Worm (Caenorhabditis elegans) whole organism, L2 larva: ENCODE measurements around the gene sup-10.
A peak's percentile ranks its signal among the peaks of the same experiment; 100 is the strongest.

Source experiments
- C34F6.9 ChIP-seq: fragments of 150-350 bp; optimal IDR thresholded peaks from 2 replicates; lab custom pipeline; 2014; ENCODE audit warnings: missing biosample characterization, missing genetic modification characterization
- F13H6.1 ChIP-seq: sonication (generic microtip); optimal IDR thresholded peaks from 2 replicates; lab custom pipeline; 2016; ENCODE audit warnings: missing genetic modification characterization, missing compliant biosample characterization
- R02D3.7 ChIP-seq: fragments of 150-350 bp; optimal IDR thresholded peaks from 2 replicates; lab custom pipeline; 2014; ENCODE audit warnings: missing biosample characterization, missing genetic modification characterization
- Y55F3AM.14 ChIP-seq: fragments of 200-800 bp; sonication (Bioruptor generic); optimal IDR thresholded peaks from 2 replicates; lab custom pipeline; 2018; ENCODE audit warnings: mild to moderate bottlenecking, missing genetic modification characterization, missing compliant biosample characterization
- ZK546.5 ChIP-seq: sonication (generic microtip); optimal IDR thresholded peaks from 2 replicates; lab custom pipeline; 2017; ENCODE audit warnings: missing biosample characterization, missing genetic modification characterization
- alr-1 ChIP-seq: fragments of 150-350 bp; optimal IDR thresholded peaks from 2 replicates; lab custom pipeline; 2014; ENCODE audit warnings: missing biosample characterization, missing genetic modification characterization
- aly-2 ChIP-seq: fragments of 150-350 bp; optimal IDR thresholded peaks from 2 replicates; lab custom pipeline; 2014; ENCODE audit warnings: missing biosample characterization, missing genetic modification characterization
- ama-1 ChIP-seq: fragments of 150-350 bp; optimal IDR thresholded peaks from 2 replicates; lab custom pipeline; 2018; ENCODE audit warnings: inconsistent platforms
- blmp-1 ChIP-seq: sonication (generic microtip); optimal IDR thresholded peaks from 2 replicates; lab custom pipeline; 2017; ENCODE audit warnings: missing genetic modification characterization, mild to moderate bottlenecking, missing compliant biosample characterization, antibody characterized with exemption, moderate library complexity; ENCODE audit not compliant: insufficient read depth
- ceh-16 ChIP-seq: fragments of 150-350 bp; optimal IDR thresholded peaks from 2 replicates; lab custom pipeline; 2014; ENCODE audit warnings: missing biosample characterization, missing genetic modification characterization
- ceh-82 ChIP-seq: fragments of 150-350 bp; optimal IDR thresholded peaks from 2 replicates; lab custom pipeline; 2014; ENCODE audit warnings: missing biosample characterization, missing genetic modification characterization
- crh-2 ChIP-seq: sonication (generic microtip); optimal IDR thresholded peaks from 2 replicates; lab custom pipeline; 2017; ENCODE audit warnings: missing biosample characterization, missing genetic modification characterization
- dmd-4 ChIP-seq: sonication (generic microtip); optimal IDR thresholded peaks from 2 replicates; lab custom pipeline; 2017; ENCODE audit warnings: missing biosample characterization, missing genetic modification characterization
- egl-27 ChIP-seq: sonication (generic microtip); optimal IDR thresholded peaks from 3 replicates; lab custom pipeline; 2017; ENCODE audit warnings: missing biosample characterization, missing genetic modification reagents, missing genetic modification characterization
- elt-1 ChIP-seq: fragments of 150-350 bp; optimal IDR thresholded peaks from 2 replicates; lab custom pipeline; 2014; ENCODE audit warnings: missing biosample characterization, missing genetic modification characterization
- elt-3 ChIP-seq: sonication (generic microtip); optimal IDR thresholded peaks from 2 replicates; lab custom pipeline; 2017; ENCODE audit warnings: missing biosample characterization, missing genetic modification characterization
- fos-1 ChIP-seq: fragments of 150-350 bp; optimal IDR thresholded peaks from 2 replicates; lab custom pipeline; 2014; ENCODE audit warnings: missing biosample characterization, missing genetic modification characterization
- gmeb-1 ChIP-seq: fragments of 150-350 bp; optimal IDR thresholded peaks from 2 replicates; lab custom pipeline; 2014; ENCODE audit warnings: missing biosample characterization, missing genetic modification characterization
- lin-11 ChIP-seq: fragments of 150-350 bp; sonication (generic microtip); optimal IDR thresholded peaks from 2 replicates; lab custom pipeline; 2014; ENCODE audit warnings: missing biosample characterization, missing genetic modification characterization, inconsistent platforms, mixed read lengths
- lin-13 ChIP-seq: fragments of 150-350 bp; optimal IDR thresholded peaks from 2 replicates; lab custom pipeline; 2014; ENCODE audit warnings: missing biosample characterization, missing genetic modification reagents, missing genetic modification characterization
- lin-39 ChIP-seq: fragments of 150-350 bp; optimal IDR thresholded peaks from 2 replicates; lab custom pipeline; 2014; ENCODE audit warnings: missing biosample characterization, missing genetic modification reagents, missing genetic modification characterization
- lsy-2 ChIP-seq, 2 experiments: fragments of 150-350 bp in 1 of 2; sonication (generic microtip) in 1 of 2; optimal IDR thresholded peaks; 2 replicates each; lab custom pipeline; 2014 to 2017; ENCODE audit warnings: missing biosample characterization in 2 of 2, missing genetic modification characterization in 2 of 2
- mab-5 ChIP-seq: fragments of 150-350 bp; optimal IDR thresholded peaks from 2 replicates; lab custom pipeline; 2014; ENCODE audit warnings: missing biosample characterization, missing genetic modification characterization
- mbf-1 ChIP-seq: sonication (generic microtip); optimal IDR thresholded peaks from 2 replicates; lab custom pipeline; 2017; ENCODE audit warnings: missing biosample characterization, missing genetic modification characterization
- mdl-1 ChIP-seq, 2 experiments: fragments of 150-350 bp in 1 of 2; sonication (generic microtip) in 1 of 2; optimal IDR thresholded peaks; 2 replicates each; lab custom pipeline; 2017; ENCODE audit warnings: missing biosample characterization in 2 of 2, missing genetic modification characterization in 2 of 2
- nhr-10 ChIP-seq: sonication (generic microtip); optimal IDR thresholded peaks from 2 replicates; lab custom pipeline; 2017; ENCODE audit warnings: missing biosample characterization, missing genetic modification characterization
- nhr-11 ChIP-seq: fragments of 150-350 bp; optimal IDR thresholded peaks from 2 replicates; lab custom pipeline; 2014; ENCODE audit warnings: missing biosample characterization, missing genetic modification characterization
- nhr-12 ChIP-seq: fragments of 150-350 bp; optimal IDR thresholded peaks from 2 replicates; lab custom pipeline; 2014; ENCODE audit warnings: missing biosample characterization, missing genetic modification characterization
- nhr-129 ChIP-seq: fragments of 150-350 bp; optimal IDR thresholded peaks from 2 replicates; lab custom pipeline; 2014; ENCODE audit warnings: missing biosample characterization, missing genetic modification characterization
- nhr-21 ChIP-seq: fragments of 150-350 bp; optimal IDR thresholded peaks from 2 replicates; lab custom pipeline; 2014; ENCODE audit warnings: missing biosample characterization, missing genetic modification characterization
- nhr-23 ChIP-seq: fragments of 150-350 bp; optimal IDR thresholded peaks from 2 replicates; lab custom pipeline; 2014; ENCODE audit warnings: missing biosample characterization, missing genetic modification reagents, missing genetic modification characterization
- nhr-237 ChIP-seq: fragments of 150-350 bp; optimal IDR thresholded peaks from 2 replicates; lab custom pipeline; 2014; ENCODE audit warnings: missing biosample characterization, missing genetic modification characterization
- nhr-25 ChIP-seq: fragments of 150-350 bp; sonication (generic microtip); optimal IDR thresholded peaks from 3 replicates; lab custom pipeline; 2014; ENCODE audit warnings: missing biosample characterization, missing genetic modification characterization
- nhr-6 ChIP-seq: fragments of 150-350 bp; optimal IDR thresholded peaks from 2 replicates; lab custom pipeline; 2014; ENCODE audit warnings: missing biosample characterization, missing genetic modification characterization
- nhr-77 ChIP-seq: fragments of 150-350 bp; optimal IDR thresholded peaks from 2 replicates; lab custom pipeline; 2014; ENCODE audit warnings: missing biosample characterization, missing genetic modification characterization
- peb-1 ChIP-seq: fragments of 150-350 bp; optimal IDR thresholded peaks from 2 replicates; lab custom pipeline; 2014; ENCODE audit warnings: missing biosample characterization, missing genetic modification characterization
- skn-1 ChIP-seq: sonication (generic microtip); optimal IDR thresholded peaks from 2 replicates; lab custom pipeline; 2017; ENCODE audit warnings: missing biosample characterization, missing genetic modification characterization
- sma-3 ChIP-seq: sonication (generic microtip); optimal IDR thresholded peaks from 2 replicates; lab custom pipeline; 2016; ENCODE audit warnings: missing genetic modification reagents, missing genetic modification characterization, missing compliant biosample characterization
- sma-9 ChIP-seq, 2 experiments: fragments of 150-350 bp in 1 of 2; sonication (generic microtip) in 1 of 2; optimal IDR thresholded peaks; 2 replicates each; lab custom pipeline; 2014 to 2016; ENCODE audit warnings: missing genetic modification characterization in 2 of 2, mild to moderate bottlenecking in 1 of 2, missing biosample characterization in 1 of 2, missing compliant biosample characterization in 1 of 2, missing genetic modification reagents in 1 of 2, moderate library complexity in 1 of 2
- snpc-4 ChIP-seq: fragments of 150-350 bp; optimal IDR thresholded peaks from 2 replicates; lab custom pipeline; 2014; ENCODE audit warnings: missing biosample characterization, missing genetic modification characterization
- unc-39 ChIP-seq: fragments of 150-350 bp; optimal IDR thresholded peaks from 2 replicates; lab custom pipeline; 2014; ENCODE audit warnings: missing biosample characterization, missing genetic modification characterization
- unc-55 ChIP-seq: fragments of 150-350 bp; sonication (generic microtip); optimal IDR thresholded peaks from 3 replicates; lab custom pipeline; 2014; ENCODE audit warnings: missing biosample characterization, missing genetic modification reagents, missing genetic modification characterization
- unc-62 ChIP-seq: fragments of 150-350 bp; optimal IDR thresholded peaks from 2 replicates; lab custom pipeline; 2014; ENCODE audit warnings: missing biosample characterization, missing genetic modification reagents, missing genetic modification characterization
- zag-1 ChIP-seq: fragments of 150-350 bp; optimal IDR thresholded peaks from 2 replicates; lab custom pipeline; 2014; ENCODE audit warnings: missing biosample characterization, missing genetic modification characterization
- ztf-1 ChIP-seq: fragments of 200-800 bp; sonication (Bioruptor generic); conservative IDR thresholded peaks from 2 replicates; pipeline ENCODE4 v1.3.6; 2022; ENCODE audit warnings: missing genetic modification characterization, missing compliant biosample characterization
- ztf-11 ChIP-seq: sonication (generic microtip); optimal IDR thresholded peaks from 2 replicates; lab custom pipeline; 2017; ENCODE audit warnings: missing biosample characterization, missing genetic modification characterization
- ztf-4 ChIP-seq: fragments of 150-350 bp; optimal IDR thresholded peaks from 2 replicates; lab custom pipeline; 2014; ENCODE audit warnings: missing biosample characterization, missing genetic modification characterization

Gene sup-10

DNA sequence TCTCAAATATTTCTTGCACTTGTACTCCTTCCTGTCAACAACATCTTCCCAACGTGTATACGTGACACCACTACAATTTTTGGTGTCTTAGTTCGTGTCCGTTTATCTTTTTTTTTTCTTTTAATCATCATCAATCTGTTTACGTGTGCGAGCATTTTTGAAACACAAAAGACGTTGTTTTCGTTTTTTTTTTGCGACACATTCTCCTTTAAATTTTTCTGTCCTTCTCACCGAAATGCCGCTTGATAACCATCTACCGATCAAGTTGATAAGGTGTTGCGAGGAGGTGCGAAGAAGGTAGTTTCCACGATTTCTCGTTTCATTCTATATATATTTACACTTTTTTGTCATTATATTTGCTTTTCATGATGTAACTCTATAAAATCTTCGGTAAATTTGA lies 17.6 kb upstream of the sup-10 start:
- TF ChIP-seq R02D3.7 (tag; lab: Kevin White, UChicago) (no peak), lin-13 (no peak), ztf-4 (no peak), mdl-1 (tag; optimal IDR thresholded peaks at IDR 0.05; lab: Kevin White, UChicago) (no peak), nhr-11 (tag; lab: Kevin White, UChicago) (no peak), elt-1 (peak; percentile 1), sma-3 (GFP tag; lab: Kevin White, UChicago) (no peak), egl-27 (tag; lab: Kevin White, UChicago) (no peak), nhr-23 (no peak), lin-11 (tag; lab: Kevin White, UChicago) (no peak), Y55F3AM.14 (GFP tag; lab: Kevin White, UChicago) (no peak), skn-1 (tag; lab: Kevin White, UChicago) (no peak), mab-5 (no peak), ZK546.5 (tag; lab: Kevin White, UChicago) (no peak), fos-1 (peak; percentile 37), peb-1 (tag; lab: Kevin White, UChicago) (no peak), snpc-4 (no peak), unc-55 (GFP tag; lab: Kevin White, UChicago) (no peak), F13H6.1 (tag; lab: Kevin White, UChicago) (no peak), nhr-129 (tag; lab: Kevin White, UChicago) (no peak), ztf-1 (GFP tag; lab: Robert Waterston, UW) (no peak), C34F6.9 (tag; lab: Kevin White, UChicago) (no peak), crh-2 (peak; percentile 31), ceh-16 (tag; lab: Kevin White, UChicago) (no peak), ztf-11 (tag; lab: Kevin White, UChicago) (no peak), lsy-2 (tag; optimal IDR thresholded peaks at IDR 0.05; lab: Kevin White, UChicago) (no peak), nhr-25 (peak; percentile 29), dmd-4 (tag; lab: Kevin White, UChicago) (no peak), sma-9 (GFP tag; optimal IDR thresholded peaks at IDR 0.05; lab: Kevin White, UChicago) (peak; percentile 20), sma-9 (tag; optimal IDR thresholded peaks at IDR 0.05; lab: Kevin White, UChicago) (no peak), ceh-82 (tag; lab: Kevin White, UChicago) (no peak), gmeb-1 (tag; lab: Kevin White, UChicago) (no peak), unc-39 (tag; lab: Kevin White, UChicago) (no peak), blmp-1 (no peak)
- TF ChIP-seq, all 48 proteins: peak for 5

DNA sequence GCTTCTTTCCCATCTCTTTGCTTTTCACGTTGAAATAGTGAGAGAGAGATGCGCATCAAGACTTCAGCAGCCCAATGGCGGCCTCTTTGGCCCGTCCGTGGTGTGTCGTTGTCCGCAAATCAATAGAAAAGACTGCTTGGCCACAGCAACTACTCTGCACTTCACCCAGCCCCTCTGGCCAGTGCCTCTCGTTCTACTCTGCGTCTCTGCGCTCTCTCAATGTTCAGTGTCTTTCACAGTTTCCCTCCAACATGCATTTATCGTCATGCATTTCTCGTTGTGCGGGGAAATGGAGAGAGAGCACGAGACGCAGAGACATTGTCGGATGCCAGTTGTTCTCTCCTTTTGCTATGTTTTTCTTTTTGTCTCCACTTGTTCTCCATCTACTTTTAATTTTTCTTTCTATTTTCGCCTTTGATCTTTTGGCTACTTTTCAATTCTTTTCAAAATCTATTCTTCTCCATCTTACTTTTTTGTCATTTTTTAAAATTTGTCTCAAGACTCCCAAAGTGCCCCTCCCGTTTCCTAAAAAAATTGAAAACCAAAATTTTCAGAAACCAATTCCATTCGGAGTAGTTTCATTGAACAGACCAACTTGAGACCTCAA lies 14.5 kb upstream of the sup-10 start, which contains the start of gene nhr-1:
Gene nhr-1 (plus strand): TSS at position 557 of the 607 bp plus-strand sequence.
- TF ChIP-seq zag-1 (tag; lab: Kevin White, UChicago) (peak; percentile 88), nhr-6 (peak; percentile 75), dmd-4 (tag; lab: Kevin White, UChicago) (no peak), gmeb-1 (tag; lab: Kevin White, UChicago) (peak; percentile 10), peb-1 (tag; lab: Kevin White, UChicago) (no peak), lin-39 (no peak), snpc-4 (peak; percentile 73), crh-2 (peak; percentile 93), nhr-11 (tag; lab: Kevin White, UChicago) (no peak), ceh-82 (tag; lab: Kevin White, UChicago) (peak; percentile 64), lin-11 (tag; lab: Kevin White, UChicago) (peak; percentile 61), nhr-77 (tag; lab: Kevin White, UChicago) (no peak), ztf-1 (GFP tag; lab: Robert Waterston, UW) (no peak), elt-3 (tag; lab: Kevin White, UChicago) (no peak), nhr-237 (tag; lab: Kevin White, UChicago) (no peak), unc-62 (peak; percentile 53), fos-1 (peak; percentile 89), elt-1 (no peak), nhr-12 (tag; lab: Kevin White, UChicago) (no peak), sma-9 (GFP tag; optimal IDR thresholded peaks at IDR 0.05; lab: Kevin White, UChicago) (peak; percentile 98), sma-9 (tag; optimal IDR thresholded peaks at IDR 0.05; lab: Kevin White, UChicago) (peak; percentile 92), R02D3.7 (tag; lab: Kevin White, UChicago) (no peak), ZK546.5 (tag; lab: Kevin White, UChicago) (no peak), ztf-4 (peak; percentile 85), ceh-16 (tag; lab: Kevin White, UChicago) (peak; percentile 34), Y55F3AM.14 (GFP tag; lab: Kevin White, UChicago) (peak; percentile 89), aly-2 (no peak), alr-1 (no peak), F13H6.1 (tag; lab: Kevin White, UChicago) (peak; percentile 96), nhr-25 (peak; percentile 86), unc-55 (GFP tag; lab: Kevin White, UChicago) (peak; percentile 92), mdl-1 (tag; optimal IDR thresholded peaks at IDR 0.05; lab: Kevin White, UChicago) (peak; percentile 88 to 93), nhr-10 (peak; percentile 60), unc-39 (tag; lab: Kevin White, UChicago) (no peak), blmp-1 (peak; percentile 58), skn-1 (tag; lab: Kevin White, UChicago) (no peak), ama-1 (lab: Kevin White, UChicago) (no peak), nhr-129 (tag; lab: Kevin White, UChicago) (peak; percentile 96), mbf-1 (tag; lab: Kevin White, UChicago) (no peak), egl-27 (tag; lab: Kevin White, UChicago) (peak; percentile 89), ztf-11 (tag; lab: Kevin White, UChicago) (no peak), nhr-23 (no peak), lsy-2 (tag; optimal IDR thresholded peaks at IDR 0.05; lab: Kevin White, UChicago) (peak; percentile 58 to 85), nhr-21 (tag; lab: Kevin White, UChicago) (peak; percentile 79)
